Worm (Caenorhabditis elegans): ENCODE data around the gene C13G3.1.

Gene C13G3.1

ce11 chrV:11016846-11017553 is 4.7 kb upstream of the C13G3.1 start:
- TF ChIP-seq ceh-58 (GFP tag; IDR thresholded peaks at IDR 0.05) (no peak), chd-7 (tag; optimal IDR thresholded peaks at IDR 0.05) (no peak), F37B4.10 (GFP tag; IDR thresholded peaks at IDR 0.05) (no peak), tbx-9 (tag; optimal IDR thresholded peaks at IDR 0.05; ENCODE audit: borderline replicate concordance) (no peak), nhr-179 (tag; optimal IDR thresholded peaks at IDR 0.05) (no peak), F55B11.4 (tag; optimal IDR thresholded peaks at IDR 0.05; ENCODE audit: borderline replicate concordance, insufficient read depth) (no peak), repo-1 (tag; optimal IDR thresholded peaks at IDR 0.05) (no peak), ekl-4 (GFP tag; IDR thresholded peaks at IDR 0.05) (no peak), Y53F4B.3 (GFP tag; IDR thresholded peaks at IDR 0.05) (no peak), hlh-26 (GFP tag; conservative IDR thresholded peaks at IDR 0.05) (no peak), let-526 (GFP tag; IDR thresholded peaks at IDR 0.05) (no peak), dpl-1 (GFP tag; optimal IDR thresholded peaks at IDR 0.05) (no peak), B0035.1 (tag; optimal IDR thresholded peaks at IDR 0.05) (no peak), Y53G8AR.9 (GFP tag; conservative IDR thresholded peaks at IDR 0.05) (no peak)

ce11 chrV:11014758-11015157 is 2.5 kb upstream of the C13G3.1 start:
- TF ChIP-seq snpc-4 (GFP tag; optimal IDR thresholded peaks at IDR 0.05) = no peak
- TF ChIP-seq snpc-4 (tag; optimal IDR thresholded peaks at IDR 0.05) = no peak

DNA sequence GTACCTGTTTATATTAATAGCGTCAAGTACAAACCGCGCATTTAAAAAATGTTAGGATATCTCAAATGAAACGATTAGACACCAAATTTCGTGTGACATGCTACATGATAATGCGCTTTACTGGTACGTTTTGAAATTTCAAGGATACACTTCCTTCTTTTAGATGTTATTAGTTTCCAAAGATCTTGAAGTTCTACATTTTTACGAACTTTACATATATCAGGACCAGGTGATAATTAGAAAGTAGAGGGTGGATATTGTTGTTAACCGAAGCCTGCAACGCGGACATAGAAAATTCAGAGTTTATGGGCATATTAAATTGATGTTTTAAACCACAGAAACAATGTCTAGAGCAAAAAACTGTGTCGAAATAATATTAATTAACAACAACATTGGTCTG is 914 bp upstream of the C13G3.1 start:
- no peak for TF ChIP-seq ztf-26 (tag; optimal IDR thresholded peaks at IDR 0.05)
- TF ChIP-seq lin-40 (tag; optimal IDR thresholded peaks at IDR 0.05) = no peak
- no peak for TF ChIP-seq lsy-27 (tag; optimal IDR thresholded peaks at IDR 0.05; ENCODE audit: borderline replicate concordance, insufficient read depth)
- TF ChIP-seq hlh-12 (tag; optimal IDR thresholded peaks at IDR 0.05) = no peak
- TF ChIP-seq Y67H2A.10 (GFP tag; conservative IDR thresholded peaks at IDR 0.05) = no peak
- TF ChIP-seq ceh-40 (GFP tag; IDR thresholded peaks at IDR 0.05) = no peak
- TF ChIP-seq attf-3 (GFP tag; conservative IDR thresholded peaks at IDR 0.05) = no peak
- TF ChIP-seq atf-7 (tag; optimal IDR thresholded peaks at IDR 0.05) = no peak
- no peak for TF ChIP-seq xnd-1 (tag; optimal IDR thresholded peaks at IDR 0.05)
- TF ChIP-seq lin-35 (GFP tag; optimal IDR thresholded peaks at IDR 0.05) = no peak
- no peak for TF ChIP-seq ceh-58 (GFP tag; IDR thresholded peaks at IDR 0.05)
- TF ChIP-seq C06A6.2 (GFP tag; conservative IDR thresholded peaks at IDR 0.05) = no peak
- no peak for TF ChIP-seq F57C9.4 (tag; optimal IDR thresholded peaks at IDR 0.05)
- no peak for TF ChIP-seq ccch-3 (GFP tag; optimal IDR thresholded peaks at IDR 0.05)
- TF ChIP-seq F57A8.1 (GFP tag; optimal IDR thresholded peaks at IDR 0.05) = no peak
- TF ChIP-seq pbrm-1 (GFP tag; IDR thresholded peaks at IDR 0.05) = no peak
- no peak for TF ChIP-seq ceh-100 (GFP tag; IDR thresholded peaks at IDR 0.05)
- no peak for TF ChIP-seq dpff-1 (tag; optimal IDR thresholded peaks at IDR 0.05)

DNA sequence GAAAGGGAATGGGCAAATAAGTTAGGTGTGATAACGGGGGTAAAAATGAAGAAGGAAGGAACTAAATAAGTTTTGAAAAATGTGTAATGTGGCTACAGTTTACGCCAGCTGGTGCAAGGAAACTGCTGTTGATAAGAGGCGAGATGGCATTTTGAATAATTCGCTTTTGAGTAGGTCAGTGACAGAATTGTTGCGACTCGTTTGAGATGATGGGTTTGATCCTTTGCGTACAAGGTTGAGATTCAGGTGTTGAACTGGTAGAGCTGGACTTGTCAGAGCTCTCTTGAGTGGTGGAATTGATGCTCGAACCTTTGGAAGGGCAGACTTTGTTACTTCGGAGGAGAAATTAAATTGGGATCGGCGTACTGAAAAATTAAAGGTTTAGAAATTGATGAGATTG is 458 bp downstream of the C13G3.1 start:
- TF ChIP-seq snpc-3.4 (tag; optimal IDR thresholded peaks at IDR 0.05) = no peak
- TF ChIP-seq somi-1 (GFP tag; optimal IDR thresholded peaks at IDR 0.05) = no peak
- no peak for TF ChIP-seq hmg-20 (GFP tag; IDR thresholded peaks at IDR 0.05)
- TF ChIP-seq sptf-2 (GFP tag; optimal IDR thresholded peaks at IDR 0.05) = no peak
- TF ChIP-seq ztf-25 (GFP tag; IDR thresholded peaks at IDR 0.05) = no peak
- TF ChIP-seq snpc-1.1 (tag; optimal IDR thresholded peaks at IDR 0.05; ENCODE audit: insufficient read depth) = no peak
- 0 out of 2 replicates have a peak, but pooled peaks have one; percentile 30 for TF ChIP-seq lin-26 (GFP tag; IDR thresholded peaks at IDR 0.05)
- no peak for TF ChIP-seq hrde-1 (tag; optimal IDR thresholded peaks at IDR 0.05; ENCODE audit: borderline replicate concordance)
- TF ChIP-seq ztf-3 (GFP tag; optimal IDR thresholded peaks at IDR 0.05) = no peak
- no peak for TF ChIP-seq F57A8.1 (GFP tag; optimal IDR thresholded peaks at IDR 0.05)
- TF ChIP-seq egrh-3 (GFP tag; IDR thresholded peaks at IDR 0.05) = no peak
- peak; percentile 13 for TF ChIP-seq nhr-80 (tag; optimal IDR thresholded peaks at IDR 0.05)
- TF ChIP-seq ztf-22 (GFP tag; optimal IDR thresholded peaks at IDR 0.05) = no peak
- no peak for TF ChIP-seq T26A5.8 (tag; optimal IDR thresholded peaks at IDR 0.05)

All from whole organism, young adult.